Worm (Caenorhabditis elegans) whole organism, L4 larva: Measurements from ENCODE around the gene F55A11.8.
A peak's percentile ranks its signal among the peaks of the same experiment; 100 is the strongest.

Experiments
- F10B5.3 ChIP-seq: sonication (generic microtip); optimal IDR thresholded peaks from 2 replicates; lab custom pipeline; 2016; ENCODE audit warnings: mild to moderate bottlenecking, missing genetic modification characterization, missing compliant biosample characterization
- F26F4.8 ChIP-seq: fragments of 200-800 bp; sonication (Bioruptor generic); conservative IDR thresholded peaks from 2 replicates; pipeline ENCODE4 v1.3.6; 2022; ENCODE audit warnings: missing genetic modification characterization, missing compliant biosample characterization
- R02D3.7 ChIP-seq: fragments of 150-350 bp; sonication (generic microtip); optimal IDR thresholded peaks from 3 replicates; lab custom pipeline; 2014; ENCODE audit warnings: missing biosample characterization, missing genetic modification characterization
- T20F7.1 ChIP-seq: fragments of 200-800 bp; sonication (Bioruptor generic); optimal IDR thresholded peaks from 2 replicates; lab custom pipeline; 2018; ENCODE audit warnings: mild to moderate bottlenecking, missing genetic modification characterization, missing compliant biosample characterization
- Y105C5A.15 ChIP-seq: fragments of 200-800 bp; sonication (Bioruptor generic); IDR thresholded peaks from 2 replicates; pipeline ENCODE4 v1.3.6; 2022; ENCODE audit warnings: missing genetic modification characterization, missing compliant biosample characterization
- Y5F2A.4 ChIP-seq: fragments of 200-800 bp; sonication (Bioruptor generic); optimal IDR thresholded peaks from 2 replicates; lab custom pipeline; 2018; ENCODE audit warnings: mild to moderate bottlenecking, missing genetic modification characterization, missing compliant biosample characterization
- Y75B8A.6 ChIP-seq: fragments of 200-800 bp; sonication (Bioruptor generic); IDR thresholded peaks from 2 replicates; pipeline ENCODE4 v1.3.6; 2022; ENCODE audit warnings: missing genetic modification reagents, missing genetic modification characterization, missing compliant biosample characterization
- ceh-82 ChIP-seq: sonication (generic microtip); optimal IDR thresholded peaks from 2 replicates; lab custom pipeline; 2017; ENCODE audit warnings: missing biosample characterization, missing genetic modification characterization
- daf-12 ChIP-seq: fragments of 150-350 bp; optimal IDR thresholded peaks from 2 replicates; lab custom pipeline; 2014; ENCODE audit warnings: missing biosample characterization, missing genetic modification reagents, missing genetic modification characterization
- daf-16 ChIP-seq, 3 experiments: sonication (generic microtip); optimal IDR thresholded peaks; 2 replicates each; lab custom pipeline; 2016 to 2017; ENCODE audit warnings: missing genetic modification characterization in 3 of 3, missing genetic modification reagents in 3 of 3, mild to moderate bottlenecking in 2 of 3, missing compliant biosample characterization in 2 of 3, missing biosample characterization in 1 of 3, moderate library complexity in 1 of 3
- dmd-6 ChIP-seq: fragments of 200-800 bp; sonication (Bioruptor generic); IDR thresholded peaks from 2 replicates; pipeline ENCODE4 v1.3.6; 2022; ENCODE audit warnings: missing genetic modification reagents, missing genetic modification characterization, missing compliant biosample characterization
- dmd-8 ChIP-seq: fragments of 200-800 bp; sonication (Bioruptor generic); IDR thresholded peaks from 2 replicates; pipeline ENCODE4 v1.3.6; 2022; ENCODE audit warnings: missing genetic modification characterization, missing compliant biosample characterization
- dmd-9 ChIP-seq: fragments of 200-800 bp; sonication (Bioruptor generic); IDR thresholded peaks from 2 replicates; pipeline ENCODE4 v1.3.6; 2022; ENCODE audit warnings: missing genetic modification reagents, missing genetic modification characterization, missing compliant biosample characterization
- dve-1 ChIP-seq: sonication (generic microtip); optimal IDR thresholded peaks from 2 replicates; lab custom pipeline; 2017; ENCODE audit warnings: antibody characterized with exemption, mild to moderate bottlenecking, missing genetic modification characterization, missing compliant biosample characterization; ENCODE audit not compliant: insufficient read depth
- fos-1 ChIP-seq: fragments of 150-350 bp; optimal IDR thresholded peaks from 2 replicates; lab custom pipeline; 2014; ENCODE audit warnings: missing biosample characterization, missing genetic modification characterization
- hlh-11 ChIP-seq: fragments of 200-800 bp; sonication (Bioruptor generic); optimal IDR thresholded peaks from 2 replicates; lab custom pipeline; 2018; ENCODE audit warnings: mild to moderate bottlenecking, missing genetic modification characterization, missing compliant biosample characterization
- hlh-30 ChIP-seq: sonication (generic microtip); optimal IDR thresholded peaks from 2 replicates; lab custom pipeline; 2017; ENCODE audit warnings: antibody characterized with exemption, mild to moderate bottlenecking, missing genetic modification characterization, missing compliant biosample characterization; ENCODE audit not compliant: insufficient read depth
- jun-1 ChIP-seq: fragments of 150-350 bp; optimal IDR thresholded peaks from 2 replicates; lab custom pipeline; 2014; ENCODE audit warnings: missing biosample characterization, missing genetic modification reagents, missing genetic modification characterization
- lim-7 ChIP-seq: fragments of 200-800 bp; sonication (Bioruptor generic); IDR thresholded peaks from 2 replicates; pipeline ENCODE4 v1.3.6; 2022; ENCODE audit warnings: missing genetic modification characterization, missing compliant biosample characterization
- lin-1 ChIP-seq: fragments of 200-800 bp; sonication (Bioruptor generic); IDR thresholded peaks from 2 replicates; pipeline ENCODE4 v1.3.6; 2022; ENCODE audit warnings: missing genetic modification reagents, missing genetic modification characterization, missing compliant biosample characterization
- lsy-2 ChIP-seq, 2 experiments: fragments of 150-350 bp in 1 of 2; sonication (generic microtip) in 1 of 2; optimal IDR thresholded peaks; 2 replicates each; lab custom pipeline; 2014 to 2017; ENCODE audit warnings: missing biosample characterization in 2 of 2, missing genetic modification characterization in 2 of 2
- madf-9 ChIP-seq: fragments of 200-800 bp; sonication (Bioruptor generic); conservative IDR thresholded peaks from 2 replicates; pipeline ENCODE4 v1.3.6; 2022; ENCODE audit warnings: missing genetic modification reagents, missing genetic modification characterization, missing compliant biosample characterization
- mdl-1 ChIP-seq, 2 experiments: fragments of 150-350 bp in 1 of 2; sonication (generic microtip) in 1 of 2; optimal IDR thresholded peaks; 2 replicates each; lab custom pipeline; 2014 to 2017; ENCODE audit warnings: missing biosample characterization in 2 of 2, missing genetic modification characterization in 2 of 2
- mep-1 ChIP-seq: fragments of 150-350 bp; sonication (generic microtip); optimal IDR thresholded peaks from 3 replicates; lab custom pipeline; 2014; ENCODE audit warnings: missing biosample characterization, missing genetic modification characterization
- mes-2 ChIP-seq: sonication (generic microtip); optimal IDR thresholded peaks from 2 replicates; lab custom pipeline; 2016; ENCODE audit warnings: missing genotype, mild to moderate bottlenecking, missing genetic modification characterization, missing compliant biosample characterization; ENCODE audit not compliant: poor library complexity, severe bottlenecking
- nhr-10 ChIP-seq: fragments of 150-350 bp; optimal IDR thresholded peaks from 2 replicates; lab custom pipeline; 2014; ENCODE audit warnings: missing biosample characterization, missing genetic modification characterization
- nhr-11 ChIP-seq: fragments of 150-350 bp; optimal IDR thresholded peaks from 2 replicates; lab custom pipeline; 2014; ENCODE audit warnings: missing biosample characterization, missing genetic modification characterization
- nhr-111 ChIP-seq: fragments of 200-800 bp; sonication (Bioruptor generic); optimal IDR thresholded peaks from 2 replicates; lab custom pipeline; 2018; ENCODE audit warnings: mild to moderate bottlenecking, missing genetic modification characterization, missing compliant biosample characterization
- nhr-28 ChIP-seq: fragments of 150-350 bp; optimal IDR thresholded peaks from 2 replicates; lab custom pipeline; 2014; ENCODE audit warnings: missing biosample characterization, missing genetic modification characterization
- nhr-41 ChIP-seq: fragments of 200-800 bp; sonication (Bioruptor generic); IDR thresholded peaks from 2 replicates; pipeline ENCODE4 v1.3.6; 2022; ENCODE audit warnings: missing genetic modification reagents, missing genetic modification characterization, missing compliant biosample characterization
- nhr-42 ChIP-seq: fragments of 200-800 bp; sonication (Bioruptor generic); IDR thresholded peaks from 2 replicates; pipeline ENCODE4 v1.3.6; 2022; ENCODE audit warnings: missing genetic modification characterization, missing compliant biosample characterization
- nhr-48 ChIP-seq: sonication (generic microtip); optimal IDR thresholded peaks from 2 replicates; lab custom pipeline; 2016; ENCODE audit warnings: mild to moderate bottlenecking, missing genetic modification characterization, missing compliant biosample characterization
- pqm-1 ChIP-seq: sonication (generic microtip); optimal IDR thresholded peaks from 2 replicates; lab custom pipeline; 2017; ENCODE audit warnings: missing biosample characterization, missing genetic modification characterization
- rbr-2 ChIP-seq: sonication (generic microtip); optimal IDR thresholded peaks from 2 replicates; lab custom pipeline; 2016; ENCODE audit warnings: missing genotype, missing genetic modification characterization, missing compliant biosample characterization
- set-16 ChIP-seq: fragments of 200-800 bp; sonication (Bioruptor generic); IDR thresholded peaks from 2 replicates; pipeline ENCODE4 v1.3.6; 2022; ENCODE audit warnings: missing genetic modification reagents, missing genetic modification characterization, missing compliant biosample characterization
- snpc-1.2 ChIP-seq: fragments of 200-800 bp; sonication (Bioruptor generic); IDR thresholded peaks from 2 replicates; pipeline ENCODE4 v1.3.6; 2022; ENCODE audit warnings: missing genetic modification reagents, missing genetic modification characterization, missing compliant biosample characterization
- tra-1 ChIP-seq: fragments of 200-800 bp; sonication (Bioruptor generic); IDR thresholded peaks from 2 replicates; pipeline ENCODE4 v1.3.6; 2022; ENCODE audit warnings: missing genetic modification reagents, missing genetic modification characterization, missing compliant biosample characterization
- unc-62 ChIP-seq, 3 experiments: fragments of 150-350 bp in 1 of 3; sonication (generic microtip); optimal IDR thresholded peaks in 2 of 3; peaks in 1 of 3; 1 replicate in 1 of 3; 2 replicates in 2 of 3; lab custom pipeline; 2014 to 2017; ENCODE audit warnings: missing biosample characterization in 3 of 3, missing genetic modification characterization in 3 of 3, missing genetic modification reagents in 3 of 3, missing genotype in 1 of 3
- zag-1 ChIP-seq: fragments of 150-350 bp; optimal IDR thresholded peaks from 2 replicates; lab custom pipeline; 2014; ENCODE audit warnings: missing biosample characterization, missing genetic modification characterization
- ztf-11 ChIP-seq: fragments of 150-350 bp; optimal IDR thresholded peaks from 2 replicates; lab custom pipeline; 2014; ENCODE audit warnings: missing biosample characterization, missing genetic modification characterization

F55A11.8 gene

ce11 chrV:11770053-11770517 is 17.9 kb upstream of the F55A11.8 start, which contains the start of gene F55A11.4 (continued):
- TF ChIP-seq nhr-48 (tag; lab: Kevin White, UChicago) (no peak), mes-2 (tag; lab: Kevin White, UChicago) (peak; percentile 25), T20F7.1 (GFP tag; lab: Kevin White, UChicago) (no peak), nhr-42 (no peak), nhr-28 (tag; lab: Kevin White, UChicago) (no peak), Y105C5A.15 (GFP tag; lab: Robert Waterston, UW) (no peak), nhr-111 (GFP tag; lab: Kevin White, UChicago) (no peak)

- TF ChIP-seq mep-1 (tag; lab: Kevin White, UChicago) (no peak), set-16 (GFP tag; lab: Robert Waterston, UW) (no peak), Y5F2A.4 (GFP tag; lab: Kevin White, UChicago) (no peak), pqm-1 (tag; lab: Kevin White, UChicago) (no peak), daf-12 (tag; lab: Kevin White, UChicago) (no peak), fos-1 (tag; lab: Kevin White, UChicago) (no peak), Y75B8A.6 (GFP tag; lab: Robert Waterston, UW) (no peak), dmd-9 (no peak), zag-1 (tag; lab: Kevin White, UChicago) (no peak), nhr-41 (GFP tag; lab: Robert Waterston, UW) (no peak), T20F7.1 (GFP tag; lab: Kevin White, UChicago) (no peak), lim-7 (GFP tag; lab: Robert Waterston, UW) (no peak), nhr-42 (no peak), rbr-2 (tag; lab: Kevin White, UChicago) (no peak), dmd-8 (GFP tag; lab: Robert Waterston, UW) (no peak), nhr-10 (tag; lab: Kevin White, UChicago) (no peak), snpc-1.2 (GFP tag; lab: Robert Waterston, UW) (no peak), F26F4.8 (no peak)
- TF ChIP-seq, all 104 proteins: peak for 0
These were observed 14.6 kb upstream of the F55A11.8 start, which contains the start of gene bus-18 for ce11 chrV:11773420-11773819. Gene bus-18 (plus strand): TSS chrV:11773720.

ce11 chrV:11773934-11774333 is 14.1 kb upstream of the F55A11.8 start:
- TF ChIP-seq lsy-2 (tag; optimal IDR thresholded peaks at IDR 0.05; lab: Kevin White, UChicago): peak in 1 of 2 experiments; percentile 17
- TF ChIP-seq nhr-28 (tag; lab: Kevin White, UChicago): peak; percentile 34
- no peak for TF ChIP-seq R02D3.7
- TF ChIP-seq unc-62 (GFP tag; optimal IDR thresholded peaks at IDR 0.05 in 1 of 2; lab: Kevin White, UChicago): peak in 1 of 2 experiments; percentile 92
- no peak for TF ChIP-seq unc-62 (tag; optimal IDR thresholded peaks at IDR 0.05; lab: Kevin White, UChicago)
- peak; percentile 57 for TF ChIP-seq dve-1 (tag; lab: Kevin White, UChicago)
- TF ChIP-seq hlh-11 (tag; lab: Kevin White, UChicago): peak; percentile 5
- no peak for TF ChIP-seq fos-1 (tag; lab: Kevin White, UChicago)

ce11 chrV:11776538-11776937 is 11.4 kb upstream of the F55A11.8 start, which contains the start of gene F55A11.6:
Gene F55A11.6 (plus strand): TSS chrV:11776838.
- TF ChIP-seq set-16 (GFP tag; lab: Robert Waterston, UW) (no peak), ztf-11 (tag; lab: Kevin White, UChicago) (no peak), lin-1 (GFP tag; lab: Robert Waterston, UW) (no peak)

- TF ChIP-seq daf-16 (GFP tag; optimal IDR thresholded peaks at IDR 0.05; lab: Kevin White, UChicago): peak in 1 of 2 experiments; percentile 71
- TF ChIP-seq daf-16 (tag; optimal IDR thresholded peaks at IDR 0.05; lab: Kevin White, UChicago): peak; percentile 77
- peak; percentile 75 for TF ChIP-seq dve-1 (tag; lab: Kevin White, UChicago)
- peak; percentile 14 for TF ChIP-seq nhr-11 (tag; lab: Kevin White, UChicago)
- TF ChIP-seq F10B5.3 (tag; lab: Kevin White, UChicago): no peak
- peak; percentile 33 for TF ChIP-seq mes-2 (tag; lab: Kevin White, UChicago)
- TF ChIP-seq ceh-82 (tag; lab: Kevin White, UChicago): no peak
- peak; percentile 72 for TF ChIP-seq pqm-1 (tag; lab: Kevin White, UChicago)
- TF ChIP-seq mep-1 (tag; lab: Kevin White, UChicago): peak; percentile 44
- no peak for TF ChIP-seq madf-9
- peak; percentile 71 for TF ChIP-seq nhr-28 (tag; lab: Kevin White, UChicago)
- no peak for TF ChIP-seq jun-1 (tag; lab: Kevin White, UChicago)
- 0 out of 2 replicates have a peak, but pooled peaks have one; percentile 31 for TF ChIP-seq tra-1
- peak in 1 of 2 experiments; percentile 14 for TF ChIP-seq mdl-1 (tag; optimal IDR thresholded peaks at IDR 0.05; lab: Kevin White, UChicago)
- TF ChIP-seq hlh-30 (tag; lab: Kevin White, UChicago): peak; percentile 32
- peak; percentile 66 for TF ChIP-seq hlh-11 (tag; lab: Kevin White, UChicago)
- TF ChIP-seq dmd-6 (GFP tag; lab: Robert Waterston, UW): peak; percentile 58
- no peak for TF ChIP-seq R02D3.7
These were observed 10.1 kb upstream of the F55A11.8 start for ce11 chrV:11777846-11778245.
